Worm (Caenorhabditis elegans): ENCODE measurements around the gene gpa-10.
A peak's percentile ranks its signal among the peaks of the same experiment; 100 is the strongest.

The gpa-10 gene

DNA sequence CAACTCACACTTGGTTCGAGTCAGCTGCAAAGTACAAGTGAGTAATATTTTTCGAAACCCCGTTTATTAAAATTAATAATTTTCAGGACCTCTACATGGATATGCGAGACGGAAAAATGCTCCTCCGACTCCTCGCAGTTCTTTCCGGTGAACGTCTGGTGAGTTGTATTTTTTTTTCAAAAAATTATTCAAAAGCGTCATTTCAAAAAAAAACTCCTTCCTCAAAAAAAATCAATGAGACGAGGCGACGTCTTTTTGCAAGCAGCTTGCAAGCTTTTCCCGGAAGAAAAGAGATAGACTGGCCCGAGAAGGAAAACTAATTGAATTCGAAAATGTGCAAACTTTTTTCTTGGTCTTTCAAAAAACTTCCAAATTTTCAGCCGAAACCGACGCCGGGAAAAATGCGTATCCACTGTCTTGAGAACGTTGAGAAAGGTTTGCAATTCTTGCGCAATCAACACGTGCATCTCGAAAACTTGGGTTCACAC lies 27.9 kb upstream of the gpa-10 start:
- no peak for TF ChIP-seq ztf-29 (GFP tag; IDR thresholded peaks at IDR 0.05)
- no peak for TF ChIP-seq flt-1 (GFP tag; IDR thresholded peaks at IDR 0.05)
- TF ChIP-seq T22C8.4 (GFP tag; IDR thresholded peaks at IDR 0.05), result no peak
- TF ChIP-seq cog-1 (tag; optimal IDR thresholded peaks at IDR 0.05), result no peak
- TF ChIP-seq ztf-23 (GFP tag; IDR thresholded peaks at IDR 0.05), result no peak
- TF ChIP-seq ref-1 (GFP tag; conservative IDR thresholded peaks at IDR 0.05), result no peak
- no peak for TF ChIP-seq tab-1 (GFP tag; IDR thresholded peaks at IDR 0.05)
- no peak for TF ChIP-seq med-1 (GFP tag; optimal IDR thresholded peaks at IDR 0.05; ENCODE audit: insufficient read depth)
- TF ChIP-seq klf-2 (GFP tag; conservative IDR thresholded peaks at IDR 0.05), result no peak

DNA sequence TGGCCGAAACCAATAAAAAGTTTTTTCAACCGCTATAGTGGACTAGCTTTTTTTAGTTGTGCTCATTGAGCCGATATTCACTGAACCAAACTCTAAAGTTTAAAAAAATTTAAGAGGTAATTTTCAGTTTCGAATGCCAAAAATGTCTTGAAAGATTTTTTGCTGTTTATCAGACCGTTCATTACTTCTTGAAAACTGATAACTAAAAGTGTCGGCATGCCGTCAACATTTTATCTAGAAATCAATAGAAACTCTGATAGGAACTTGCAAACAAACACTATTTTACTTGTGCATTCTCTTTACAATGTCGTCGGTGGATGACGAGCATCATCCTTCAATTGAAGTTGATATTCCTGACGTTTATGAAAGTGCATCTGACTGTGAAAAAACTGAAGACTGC lies 27.1 kb upstream of the gpa-10 start:
- TF ChIP-seq ztf-29 (GFP tag; IDR thresholded peaks at IDR 0.05) (no peak), flt-1 (GFP tag; IDR thresholded peaks at IDR 0.05) (no peak), ztf-23 (GFP tag; IDR thresholded peaks at IDR 0.05) (no peak), tab-1 (GFP tag; IDR thresholded peaks at IDR 0.05) (no peak), ref-1 (GFP tag; conservative IDR thresholded peaks at IDR 0.05) (no peak), klf-2 (GFP tag; conservative IDR thresholded peaks at IDR 0.05) (no peak), cog-1 (tag; optimal IDR thresholded peaks at IDR 0.05) (no peak), med-1 (GFP tag; optimal IDR thresholded peaks at IDR 0.05; ENCODE audit: insufficient read depth) (no peak)

DNA sequence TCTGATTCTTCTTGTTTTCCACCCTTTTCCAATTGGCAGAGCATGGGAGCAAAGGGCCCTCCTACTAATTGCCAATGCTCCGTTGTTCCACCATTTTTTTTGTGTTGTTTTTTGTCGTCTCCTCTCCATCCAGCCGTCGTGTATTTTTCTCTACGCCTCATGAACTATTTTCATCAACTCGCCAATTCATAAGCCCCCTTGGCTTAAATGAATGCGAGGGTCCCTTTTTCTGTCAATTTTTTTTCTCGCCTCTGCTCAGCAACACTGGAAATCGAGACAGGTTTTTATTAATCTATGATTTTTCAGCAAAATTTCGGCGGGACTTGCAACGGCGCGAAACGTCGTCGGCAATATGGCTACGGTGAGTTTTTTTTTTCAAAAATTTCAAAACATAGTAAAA lies 26.4 kb upstream of the gpa-10 start, which contains the start of gene unc-70:
TSS of gene unc-70 (plus strand) at position 301 of the 400 bp plus-strand sequence.
- no peak for TF ChIP-seq flt-1 (GFP tag; IDR thresholded peaks at IDR 0.05)
- no peak for TF ChIP-seq cog-1 (tag; optimal IDR thresholded peaks at IDR 0.05)
- TF ChIP-seq klf-2 (GFP tag; conservative IDR thresholded peaks at IDR 0.05), result no peak
- TF ChIP-seq ztf-23 (GFP tag; IDR thresholded peaks at IDR 0.05), result no peak
- TF ChIP-seq T22C8.4 (GFP tag; IDR thresholded peaks at IDR 0.05), result no peak
- TF ChIP-seq tab-1 (GFP tag; IDR thresholded peaks at IDR 0.05), result no peak
- TF ChIP-seq ref-1 (GFP tag; conservative IDR thresholded peaks at IDR 0.05), result no peak
- TF ChIP-seq med-1 (GFP tag; optimal IDR thresholded peaks at IDR 0.05; ENCODE audit: insufficient read depth), result no peak
- TF ChIP-seq ztf-29 (GFP tag; IDR thresholded peaks at IDR 0.05), result no peak

DNA sequence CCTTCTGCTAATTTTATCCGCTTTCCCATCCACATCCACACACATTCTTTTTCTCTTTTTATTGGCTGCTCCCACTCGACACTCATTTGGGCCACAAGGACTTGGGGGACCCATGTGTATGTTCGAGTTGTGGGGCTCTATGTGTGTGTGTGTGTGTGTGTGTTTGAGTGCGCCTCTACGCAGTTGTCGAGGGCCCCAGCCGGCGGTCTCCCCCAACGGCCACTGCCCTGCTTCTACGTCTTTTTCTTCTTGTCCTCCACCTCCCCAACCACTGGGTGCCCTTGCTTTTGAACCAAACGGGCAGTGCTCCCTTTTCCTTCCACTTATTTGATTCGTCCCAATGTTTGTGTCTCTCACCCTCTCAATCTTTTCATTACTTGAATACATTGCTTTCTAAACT lies 26.0 kb upstream of the gpa-10 start:
- TF ChIP-seq klf-2 (GFP tag; conservative IDR thresholded peaks at IDR 0.05), result peak; percentile 41; the same call in 1 of the 2 replicates
- no peak for TF ChIP-seq ztf-23 (GFP tag; IDR thresholded peaks at IDR 0.05)
- TF ChIP-seq tab-1 (GFP tag; IDR thresholded peaks at IDR 0.05), result peak; percentile 71
- no peak for TF ChIP-seq ztf-29 (GFP tag; IDR thresholded peaks at IDR 0.05)
- TF ChIP-seq flt-1 (GFP tag; IDR thresholded peaks at IDR 0.05), result peak; percentile 60; the same call in 1 of the 2 replicates
- no peak for TF ChIP-seq T22C8.4 (GFP tag; IDR thresholded peaks at IDR 0.05)

DNA sequence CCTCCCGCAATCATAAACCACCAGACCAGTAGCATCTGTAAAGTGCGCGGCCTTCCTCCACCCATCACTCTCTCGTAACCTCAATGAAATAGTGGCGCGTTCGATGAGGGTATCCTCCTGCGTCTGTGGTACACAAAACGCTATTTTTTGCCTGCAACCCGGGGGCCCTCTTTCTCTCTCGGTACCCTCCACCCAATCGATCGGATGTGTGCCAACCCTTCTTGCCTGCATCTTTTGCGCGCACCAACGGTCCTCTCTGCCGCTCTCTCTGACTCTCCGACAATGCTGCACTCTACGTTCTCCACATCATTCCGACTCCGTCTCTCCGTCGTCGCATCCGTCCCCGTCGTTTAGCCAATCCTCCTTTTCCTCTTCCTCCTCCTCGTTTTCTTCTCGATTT lies 24.9 kb upstream of the gpa-10 start:
- TF ChIP-seq T22C8.4 (GFP tag; IDR thresholded peaks at IDR 0.05) (peak; percentile 93), ztf-29 (GFP tag; IDR thresholded peaks at IDR 0.05) (no peak), flt-1 (GFP tag; IDR thresholded peaks at IDR 0.05) (peak; percentile 67; the same call in 1 of the 2 replicates), klf-2 (GFP tag; conservative IDR thresholded peaks at IDR 0.05) (no peak), tab-1 (GFP tag; IDR thresholded peaks at IDR 0.05) (0 out of 2 replicates have a peak, but pooled peaks have one; percentile 32), med-1 (GFP tag; optimal IDR thresholded peaks at IDR 0.05; ENCODE audit: insufficient read depth) (no peak), ref-1 (GFP tag; conservative IDR thresholded peaks at IDR 0.05) (no peak), ztf-23 (GFP tag; IDR thresholded peaks at IDR 0.05) (peak; percentile 58; the same call in 1 of the 2 replicates), cog-1 (tag; optimal IDR thresholded peaks at IDR 0.05) (peak; percentile 69)

DNA sequence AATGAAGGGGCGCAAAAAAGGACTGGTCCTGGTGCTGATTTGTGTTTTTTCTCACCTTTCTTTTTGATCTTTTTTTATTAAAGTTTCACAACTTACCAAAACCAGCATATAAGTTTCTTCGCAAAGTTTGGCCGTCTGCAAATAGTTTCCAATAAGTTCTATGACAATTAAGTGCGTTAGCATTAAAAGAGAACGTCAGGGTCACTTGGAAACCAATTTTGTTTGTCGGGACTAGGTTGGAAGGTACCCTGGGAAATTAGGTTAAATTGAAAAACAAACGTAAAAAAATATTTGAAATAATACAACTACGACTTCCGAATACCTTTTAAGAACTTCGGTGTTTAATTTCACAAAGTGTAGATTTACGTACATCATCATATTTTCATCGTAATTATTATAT lies 23.9 kb upstream of the gpa-10 start:
- TF ChIP-seq ref-1 (GFP tag; conservative IDR thresholded peaks at IDR 0.05) (no peak), klf-2 (GFP tag; conservative IDR thresholded peaks at IDR 0.05) (no peak), flt-1 (GFP tag; IDR thresholded peaks at IDR 0.05) (no peak), med-1 (GFP tag; optimal IDR thresholded peaks at IDR 0.05; ENCODE audit: insufficient read depth) (no peak), ztf-23 (GFP tag; IDR thresholded peaks at IDR 0.05) (no peak), ztf-29 (GFP tag; IDR thresholded peaks at IDR 0.05) (no peak), T22C8.4 (GFP tag; IDR thresholded peaks at IDR 0.05) (no peak), tab-1 (GFP tag; IDR thresholded peaks at IDR 0.05) (no peak), cog-1 (tag; optimal IDR thresholded peaks at IDR 0.05) (no peak)

DNA sequence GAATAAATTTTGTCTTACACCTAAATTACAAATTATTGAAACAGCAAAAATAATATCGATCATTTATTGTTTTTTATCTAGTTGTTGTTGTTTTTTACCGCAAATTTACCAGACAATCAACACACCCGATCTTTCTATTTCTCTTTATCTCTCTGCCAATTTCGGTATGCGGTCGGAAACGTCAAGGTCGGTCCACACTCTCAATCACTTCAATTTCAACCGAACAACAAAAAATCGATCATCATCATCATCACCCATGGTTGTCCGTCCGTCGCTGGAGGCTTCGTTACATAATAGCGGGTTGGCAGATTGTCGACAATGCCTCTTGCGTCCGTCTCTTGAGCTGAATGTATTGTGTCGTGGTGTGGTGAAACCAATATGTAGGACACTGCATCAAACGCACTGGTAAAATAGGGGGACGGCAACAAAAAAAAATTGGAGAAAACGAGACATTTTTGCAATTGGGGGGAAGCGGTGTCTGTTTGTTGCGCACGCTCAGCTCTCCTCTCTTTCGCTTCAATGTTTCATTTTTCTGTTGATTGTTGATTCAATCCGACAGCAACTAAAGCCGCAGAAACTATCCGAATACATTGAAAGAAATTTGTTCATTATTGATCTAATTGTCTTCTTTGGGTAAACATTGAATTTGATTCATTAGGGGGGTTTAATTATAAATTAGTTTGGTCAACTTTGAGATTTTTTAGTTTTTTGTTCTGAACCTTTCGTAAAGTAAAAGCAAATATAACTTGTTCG lies 22.3 kb upstream of the gpa-10 start:
- no peak for TF ChIP-seq T22C8.4 (GFP tag; IDR thresholded peaks at IDR 0.05)
- TF ChIP-seq ztf-29 (GFP tag; IDR thresholded peaks at IDR 0.05), result 0 out of 2 replicates have a peak, but pooled peaks have one; percentile 14

DNA sequence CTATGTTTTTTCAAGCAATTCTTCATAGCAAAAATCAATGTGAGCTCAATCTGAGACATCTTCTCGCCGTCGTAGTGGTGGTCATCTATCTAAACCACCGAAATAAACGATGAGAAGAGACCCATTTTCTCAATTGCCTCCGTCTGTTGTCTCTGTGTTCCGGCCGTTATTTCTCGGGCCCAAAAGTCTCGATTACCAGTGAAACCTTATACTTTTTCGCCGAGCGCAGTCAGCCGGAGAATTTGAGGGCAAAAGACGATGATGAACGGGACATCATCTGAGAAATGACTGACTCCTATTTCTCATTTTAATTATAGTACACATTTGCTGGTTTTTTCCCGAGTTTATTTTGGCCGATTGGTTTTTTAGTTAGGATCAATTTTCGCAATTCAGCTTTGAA lies 21.2 kb upstream of the gpa-10 start:
- TF ChIP-seq flt-1 (GFP tag; IDR thresholded peaks at IDR 0.05) (no peak), T22C8.4 (GFP tag; IDR thresholded peaks at IDR 0.05) (no peak), tab-1 (GFP tag; IDR thresholded peaks at IDR 0.05) (no peak), med-1 (GFP tag; optimal IDR thresholded peaks at IDR 0.05; ENCODE audit: insufficient read depth) (no peak), ztf-23 (GFP tag; IDR thresholded peaks at IDR 0.05) (no peak), ref-1 (GFP tag; conservative IDR thresholded peaks at IDR 0.05) (no peak), klf-2 (GFP tag; conservative IDR thresholded peaks at IDR 0.05) (no peak), ztf-29 (GFP tag; IDR thresholded peaks at IDR 0.05) (no peak), cog-1 (tag; optimal IDR thresholded peaks at IDR 0.05) (no peak)

DNA sequence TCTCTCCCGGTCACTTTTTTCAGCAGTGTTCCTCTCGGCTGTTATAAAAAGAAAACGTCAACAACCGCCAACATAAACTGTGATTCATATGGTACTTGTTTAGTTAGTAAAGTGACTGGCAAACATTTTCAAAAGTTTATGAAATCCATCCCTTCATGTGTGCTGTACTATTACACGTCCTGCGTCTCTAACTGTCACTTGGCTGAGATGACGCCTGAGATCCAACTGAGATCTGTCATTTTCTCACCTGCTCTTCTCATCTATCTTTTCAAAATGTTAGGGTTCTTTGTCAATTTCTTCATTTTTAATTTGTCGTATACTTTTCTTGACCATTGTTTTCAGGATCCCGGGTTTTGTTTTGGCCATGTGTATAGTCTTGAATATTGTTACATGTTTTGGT lies 20.1 kb upstream of the gpa-10 start:
- TF ChIP-seq klf-2 (GFP tag; conservative IDR thresholded peaks at IDR 0.05) (no peak), ref-1 (GFP tag; conservative IDR thresholded peaks at IDR 0.05) (no peak), T22C8.4 (GFP tag; IDR thresholded peaks at IDR 0.05) (no peak), tab-1 (GFP tag; IDR thresholded peaks at IDR 0.05) (no peak), med-1 (GFP tag; optimal IDR thresholded peaks at IDR 0.05; ENCODE audit: insufficient read depth) (no peak), ztf-29 (GFP tag; IDR thresholded peaks at IDR 0.05) (no peak), ztf-23 (GFP tag; IDR thresholded peaks at IDR 0.05) (no peak), cog-1 (tag; optimal IDR thresholded peaks at IDR 0.05) (no peak), flt-1 (GFP tag; IDR thresholded peaks at IDR 0.05) (no peak)
